Worm (Caenorhabditis elegans): Measurements from ENCODE around the gene fbxc-27.
A peak's percentile ranks its signal among the peaks of the same experiment; 100 is the strongest.

Gene fbxc-27

DNA sequence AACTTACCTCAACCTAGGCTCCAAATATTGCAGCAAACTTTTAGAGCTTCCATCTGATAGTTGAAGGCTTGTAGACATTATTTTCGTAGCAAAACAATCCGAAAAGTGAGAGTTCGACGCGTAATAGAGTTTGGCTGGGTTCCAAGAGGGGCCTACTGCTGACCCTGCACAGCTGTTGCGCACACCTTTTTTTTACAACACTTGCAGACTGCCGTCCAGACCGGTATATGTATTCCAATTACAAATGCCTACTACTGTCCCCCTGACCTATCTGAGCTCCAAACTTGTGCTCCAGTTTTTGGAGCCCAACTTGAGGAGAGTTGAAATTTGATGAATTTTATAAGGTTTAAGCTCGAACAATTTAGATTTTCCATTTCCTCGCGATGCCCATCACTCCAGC lies at the start of gene fbxc-27, which contains the start of gene fbxc-24:
fbxc-27 (plus strand) TSS at position 216 of the 400 bp plus-strand sequence.
fbxc-24 (minus strand) TSS at position 101 of the 400 bp plus-strand sequence.
- no peak for TF ChIP-seq scrt-1 (GFP tag; IDR thresholded peaks at IDR 0.05)

DNA sequence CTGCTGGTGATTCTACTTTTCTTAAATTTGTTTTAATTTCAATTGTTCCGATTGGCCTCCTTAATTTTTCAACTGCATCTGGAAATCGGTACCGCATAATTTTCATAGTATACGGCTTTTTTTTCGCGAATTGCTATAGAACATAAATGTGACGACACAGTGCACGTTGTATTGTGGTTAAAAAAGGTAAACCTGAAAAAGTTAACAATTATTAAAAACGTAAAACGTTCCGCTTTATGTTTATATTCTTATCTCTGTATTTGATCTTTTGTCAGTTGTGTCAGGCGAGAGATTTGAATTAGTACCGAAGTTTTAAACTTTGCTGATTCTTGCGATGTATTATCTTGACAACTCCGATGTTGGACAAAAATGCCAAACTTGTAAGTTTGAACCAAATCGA lies 48.0 kb upstream of the fbxc-27 start, which contains the start of gene Y46B2A.4:
Y46B2A.4 (plus strand) TSS at position 301 of the 400 bp plus-strand sequence.
- TF ChIP-seq scrt-1 (GFP tag; IDR thresholded peaks at IDR 0.05) (no peak), B0310.2 (tag; optimal IDR thresholded peaks at IDR 0.05) (no peak), pes-1 (GFP tag; IDR thresholded peaks at IDR 0.05) (no peak), ceh-13 (GFP tag; optimal IDR thresholded peaks at IDR 0.05) (no peak), ama-1 (optimal IDR thresholded peaks at IDR 0.05) (no peak), sea-1 (GFP tag; conservative IDR thresholded peaks at IDR 0.05) (no peak), tbx-37 (GFP tag; conservative IDR thresholded peaks at IDR 0.05) (no peak), tra-4 (tag; optimal IDR thresholded peaks at IDR 0.05) (no peak), hnd-1 (tag; optimal IDR thresholded peaks at IDR 0.05) (no peak), flt-1 (GFP tag; IDR thresholded peaks at IDR 0.05) (no peak), ceh-36 (tag; optimal IDR thresholded peaks at IDR 0.05) (no peak), F13C5.2 (tag; optimal IDR thresholded peaks at IDR 0.05) (no peak), aly-1 (tag; optimal IDR thresholded peaks at IDR 0.05) (no peak), tbx-11 (GFP tag; IDR thresholded peaks at IDR 0.05) (no peak), hmbx-1 (tag; optimal IDR thresholded peaks at IDR 0.05) (no peak), ets-7 (tag; optimal IDR thresholded peaks at IDR 0.05) (no peak), hmg-4 (GFP tag; optimal IDR thresholded peaks at IDR 0.05) (no peak)

DNA sequence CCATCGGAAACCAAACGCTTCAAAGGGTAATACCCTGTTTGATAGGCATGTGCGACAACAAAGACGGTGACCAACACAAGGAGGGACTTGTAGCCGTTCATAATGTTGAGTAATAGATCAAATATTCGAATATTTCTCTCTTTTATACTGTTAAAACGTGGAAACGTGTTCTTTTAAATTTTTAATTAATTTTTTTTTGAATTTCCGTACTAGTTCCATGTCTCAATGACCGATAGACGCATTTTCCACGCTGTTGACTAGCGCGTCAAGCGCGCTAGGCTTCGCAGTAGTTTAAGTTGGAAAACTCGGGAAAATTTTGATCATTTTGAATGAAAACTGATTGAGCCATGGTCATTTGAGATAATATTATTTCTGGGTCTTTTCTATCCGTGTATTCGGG lies 42.8 kb upstream of the fbxc-27 start, which contains the start of gene Y46B2A.3:
Y46B2A.3 (minus strand) TSS at position 101 of the 400 bp plus-strand sequence.
- TF ChIP-seq pes-1 (GFP tag; IDR thresholded peaks at IDR 0.05) (no peak), ama-1 (optimal IDR thresholded peaks at IDR 0.05) (no peak), B0310.2 (tag; optimal IDR thresholded peaks at IDR 0.05) (no peak), sea-1 (GFP tag; conservative IDR thresholded peaks at IDR 0.05) (no peak), hmg-4 (GFP tag; optimal IDR thresholded peaks at IDR 0.05) (no peak), ets-7 (tag; optimal IDR thresholded peaks at IDR 0.05) (no peak), F13C5.2 (tag; optimal IDR thresholded peaks at IDR 0.05) (no peak)

DNA sequence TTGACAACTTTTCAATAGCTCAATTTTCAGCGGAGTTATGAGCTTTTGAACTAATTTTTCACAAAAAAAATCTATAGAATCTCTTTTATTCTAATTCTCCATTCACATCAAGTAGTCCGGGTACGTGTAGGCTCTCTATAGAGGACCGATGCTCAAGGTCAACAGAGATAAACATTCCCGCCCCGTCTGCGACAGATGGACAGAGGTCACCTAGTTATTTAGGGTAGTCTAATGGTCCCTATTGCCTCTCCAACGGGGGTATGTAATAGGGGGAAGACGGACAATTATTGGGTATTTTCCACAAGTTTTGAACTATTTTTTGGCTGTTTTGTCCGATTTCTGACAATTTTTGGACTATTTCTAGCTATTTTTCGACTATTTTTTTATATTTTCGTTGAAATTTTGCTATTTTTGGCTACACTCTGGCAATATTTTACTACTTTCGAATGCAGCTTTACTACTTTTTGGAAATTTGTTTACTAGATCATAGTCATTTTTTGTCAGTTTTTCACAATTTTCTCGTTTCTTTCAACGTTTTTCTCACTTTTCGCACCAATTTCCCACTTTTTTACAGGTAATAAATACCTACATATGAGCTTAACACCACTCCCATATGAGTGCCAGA lies 41.2 kb upstream of the fbxc-27 start, which contains the start of gene fbxc-51:
fbxc-51 (plus strand) TSS at position 575 of the 625 bp plus-strand sequence.
- TF ChIP-seq hmbx-1 (tag; optimal IDR thresholded peaks at IDR 0.05) (no peak), tbx-37 (GFP tag; conservative IDR thresholded peaks at IDR 0.05) (no peak), ama-1 (optimal IDR thresholded peaks at IDR 0.05) (no peak), tbx-11 (GFP tag; IDR thresholded peaks at IDR 0.05) (no peak), hnd-1 (tag; optimal IDR thresholded peaks at IDR 0.05) (no peak), B0310.2 (tag; optimal IDR thresholded peaks at IDR 0.05) (no peak), pes-1 (GFP tag; IDR thresholded peaks at IDR 0.05) (no peak), flt-1 (GFP tag; IDR thresholded peaks at IDR 0.05) (no peak), F13C5.2 (tag; optimal IDR thresholded peaks at IDR 0.05) (no peak), aly-1 (tag; optimal IDR thresholded peaks at IDR 0.05) (no peak), hmg-4 (GFP tag; optimal IDR thresholded peaks at IDR 0.05) (no peak), ceh-36 (tag; optimal IDR thresholded peaks at IDR 0.05) (no peak), scrt-1 (GFP tag; IDR thresholded peaks at IDR 0.05) (no peak)

DNA sequence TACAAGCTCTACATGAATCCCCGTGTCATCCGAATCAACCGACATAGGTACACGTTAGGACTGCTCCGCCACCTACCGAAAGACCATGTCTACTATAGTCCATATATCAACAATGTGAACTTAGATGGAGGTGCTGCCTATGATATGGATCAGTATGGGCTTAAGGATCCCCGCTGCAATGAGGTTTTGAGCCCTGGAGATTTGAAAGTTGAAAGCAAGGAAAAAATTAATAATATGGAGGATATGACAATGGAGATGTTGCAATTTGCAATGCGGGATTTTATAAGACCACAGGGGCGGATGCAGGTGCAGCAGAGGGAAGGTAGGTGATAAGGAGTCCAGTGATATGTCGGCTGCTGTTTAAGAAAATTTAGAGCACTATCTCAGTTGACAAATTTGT lies 40.3 kb upstream of the fbxc-27 start:
- TF ChIP-seq aly-1 (tag; optimal IDR thresholded peaks at IDR 0.05), result no peak
- TF ChIP-seq scrt-1 (GFP tag; IDR thresholded peaks at IDR 0.05), result no peak
- no peak for TF ChIP-seq hmbx-1 (tag; optimal IDR thresholded peaks at IDR 0.05)
- no peak for TF ChIP-seq flt-1 (GFP tag; IDR thresholded peaks at IDR 0.05)
- TF ChIP-seq ama-1 (optimal IDR thresholded peaks at IDR 0.05), result no peak
- no peak for TF ChIP-seq tbx-11 (GFP tag; IDR thresholded peaks at IDR 0.05)
- no peak for TF ChIP-seq ceh-13 (GFP tag; optimal IDR thresholded peaks at IDR 0.05)
- no peak for TF ChIP-seq pes-1 (GFP tag; IDR thresholded peaks at IDR 0.05)
- TF ChIP-seq ets-7 (tag; optimal IDR thresholded peaks at IDR 0.05), result no peak
- no peak for TF ChIP-seq ceh-36 (tag; optimal IDR thresholded peaks at IDR 0.05)
- TF ChIP-seq sea-1 (GFP tag; conservative IDR thresholded peaks at IDR 0.05), result no peak
- TF ChIP-seq hnd-1 (tag; optimal IDR thresholded peaks at IDR 0.05), result no peak
- no peak for TF ChIP-seq F13C5.2 (tag; optimal IDR thresholded peaks at IDR 0.05)

DNA sequence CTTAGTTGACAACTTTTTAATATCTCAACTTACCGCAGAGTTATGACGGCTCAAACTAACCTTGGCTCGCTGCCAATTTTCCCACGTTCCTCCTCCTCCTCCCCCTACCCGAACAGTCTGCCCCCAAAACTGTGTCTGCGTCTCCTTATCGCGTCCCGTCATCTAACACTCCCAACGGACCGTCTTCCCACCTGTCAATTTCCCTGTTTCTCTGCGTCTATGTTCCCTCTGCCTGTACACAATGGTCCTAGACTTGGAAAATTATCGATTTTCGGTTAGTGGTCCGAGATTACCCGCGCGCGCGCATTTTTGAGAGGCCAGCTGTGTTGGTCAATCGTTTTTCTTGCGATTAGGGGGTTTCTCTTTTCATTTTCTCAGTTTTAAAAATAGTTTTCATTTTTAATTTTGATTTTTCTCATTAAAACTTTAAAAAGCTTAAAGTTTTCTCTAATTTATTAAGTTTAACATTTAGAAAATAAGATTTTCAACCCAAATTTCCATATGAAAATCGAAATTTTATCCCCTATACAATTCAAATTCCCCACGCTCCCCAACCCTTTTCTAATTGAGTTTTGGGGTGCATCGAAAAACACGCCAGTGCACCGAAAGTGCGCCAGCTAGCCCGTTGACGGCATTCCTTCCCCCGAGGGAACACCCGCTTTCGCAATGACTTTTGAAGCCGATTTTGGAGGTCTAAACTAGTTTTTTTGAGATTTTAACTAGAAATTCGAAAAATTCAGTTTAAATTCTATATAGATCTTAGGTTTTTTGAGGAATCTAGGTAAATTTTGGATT lies 36.4 kb upstream of the fbxc-27 start, which contains the start of gene alg-2:
alg-2 (plus strand) TSS at position 220 of the 795 bp plus-strand sequence.
- peak; percentile 61 for TF ChIP-seq pes-1 (GFP tag; IDR thresholded peaks at IDR 0.05)
- no peak for TF ChIP-seq F13C5.2 (tag; optimal IDR thresholded peaks at IDR 0.05)
- TF ChIP-seq hmg-4 (GFP tag; optimal IDR thresholded peaks at IDR 0.05), result no peak

DNA sequence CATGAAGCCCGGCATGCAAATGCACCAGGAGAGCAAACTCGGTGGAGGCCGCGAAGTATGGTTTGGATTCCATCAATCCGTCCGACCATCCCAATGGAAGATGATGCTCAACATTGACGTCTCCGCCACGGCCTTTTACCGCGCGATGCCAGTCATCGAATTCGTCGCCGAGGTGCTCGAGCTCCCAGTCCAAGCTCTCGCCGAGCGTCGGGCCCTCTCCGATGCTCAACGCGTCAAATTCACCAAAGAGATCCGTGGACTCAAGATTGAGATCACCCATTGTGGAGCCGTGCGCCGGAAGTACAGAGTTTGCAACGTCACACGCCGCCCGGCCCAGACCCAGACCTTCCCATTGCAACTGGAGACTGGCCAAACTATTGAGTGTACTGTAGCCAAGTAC lies 33.8 kb upstream of the fbxc-27 start:
- TF ChIP-seq hmbx-1 (tag; optimal IDR thresholded peaks at IDR 0.05) (no peak), ama-1 (optimal IDR thresholded peaks at IDR 0.05) (no peak), F13C5.2 (tag; optimal IDR thresholded peaks at IDR 0.05) (no peak), tra-4 (tag; optimal IDR thresholded peaks at IDR 0.05) (no peak), tbx-37 (GFP tag; conservative IDR thresholded peaks at IDR 0.05) (no peak), pes-1 (GFP tag; IDR thresholded peaks at IDR 0.05) (no peak), sea-1 (GFP tag; conservative IDR thresholded peaks at IDR 0.05) (no peak), tbx-11 (GFP tag; IDR thresholded peaks at IDR 0.05) (no peak), ceh-13 (GFP tag; optimal IDR thresholded peaks at IDR 0.05) (no peak), hnd-1 (tag; optimal IDR thresholded peaks at IDR 0.05) (no peak), aly-1 (tag; optimal IDR thresholded peaks at IDR 0.05) (no peak), scrt-1 (GFP tag; IDR thresholded peaks at IDR 0.05) (no peak), flt-1 (GFP tag; IDR thresholded peaks at IDR 0.05) (no peak)

Data from whole organism, early embryonic.